Fruit fly (Drosophila melanogaster) whole organism, embryonic: Measurements from ENCODE around the gene CG34163.

Source experiments
- CG10274 ChIP-seq: fragments of 200-800 bp; sonication (Bioruptor generic); optimal IDR thresholded peaks from 3 replicates; lab custom pipeline; 2017; ENCODE audit warnings: missing biosample characterization, mild to moderate bottlenecking, missing genetic modification characterization
- CG10462 ChIP-seq: fragments of 200-800 bp; sonication (Bioruptor generic); optimal IDR thresholded peaks from 2 replicates; lab custom pipeline; 2016; ENCODE audit warnings: missing biosample characterization, missing genetic modification characterization
- CG11504 ChIP-seq: fragments of 200-800 bp; sonication (Bioruptor generic); optimal IDR thresholded peaks from 3 replicates; lab custom pipeline; 2019; ENCODE audit warnings: missing biosample characterization, mild to moderate bottlenecking, missing genetic modification characterization, moderate library complexity
- CG12104 ChIP-seq: fragments of 200-800 bp; sonication (Bioruptor generic); optimal IDR thresholded peaks from 3 replicates; lab custom pipeline; 2016; ENCODE audit warnings: missing biosample characterization, missing genetic modification characterization
- CG12744 ChIP-seq: fragments of 200-800 bp; sonication (Bioruptor generic); optimal IDR thresholded peaks from 2 replicates; lab custom pipeline; 2016; ENCODE audit warnings: missing biosample characterization, missing genetic modification characterization
- CG13296 ChIP-seq: fragments of 200-800 bp; sonication (Bioruptor generic); optimal IDR thresholded peaks from 3 replicates; lab custom pipeline; 2018; ENCODE audit warnings: missing biosample characterization, mild to moderate bottlenecking, missing genetic modification characterization
- CG14050 ChIP-seq: fragments of 200-800 bp; sonication (Bioruptor generic); IDR thresholded peaks from 3 replicates; pipeline ENCODE4 v1.3.6; 2022; ENCODE audit warnings: missing biosample characterization, missing genetic modification characterization
- CG17802 ChIP-seq: fragments of 200-800 bp; sonication (Bioruptor generic); optimal IDR thresholded peaks from 2 replicates; lab custom pipeline; 2018; ENCODE audit warnings: missing biosample characterization, mild to moderate bottlenecking, missing genetic modification characterization, moderate library complexity
- CG30403 ChIP-seq: fragments of 200-800 bp; sonication (Bioruptor generic); optimal IDR thresholded peaks from 3 replicates; lab custom pipeline; 2016; ENCODE audit warnings: missing biosample characterization, missing genetic modification characterization
- CG42726 ChIP-seq: fragments of 200-800 bp; sonication (Bioruptor generic); IDR thresholded peaks from 2 replicates; pipeline ENCODE4 v1.3.6; 2022; ENCODE audit warnings: missing biosample characterization, missing genetic modification characterization; ENCODE audit not compliant: partially characterized antibody
- CG4617 ChIP-seq: fragments of 200-800 bp; sonication (Bioruptor generic); optimal IDR thresholded peaks from 3 replicates; lab custom pipeline; 2016; ENCODE audit warnings: missing biosample characterization, missing genetic modification characterization, borderline replicate concordance
- CG8924 ChIP-seq: fragments of 200-800 bp; optimal IDR thresholded peaks from 3 replicates; lab custom pipeline; 2019; ENCODE audit warnings: missing biosample characterization, mild to moderate bottlenecking, missing genetic modification characterization, moderate library complexity
- CG9215 ChIP-seq: fragments of 200-800 bp; sonication (Bioruptor generic); IDR thresholded peaks from 2 replicates; pipeline ENCODE4 v1.3.6; 2022; ENCODE audit warnings: missing biosample characterization, missing genetic modification characterization
- CG9727 ChIP-seq: fragments of 200-800 bp; sonication (Bioruptor generic); optimal IDR thresholded peaks from 3 replicates; lab custom pipeline; 2017; ENCODE audit warnings: missing biosample characterization, mild to moderate bottlenecking, missing genetic modification characterization
- CTCF ChIP-seq: fragments of 200-800 bp; sonication (Bioruptor generic); optimal IDR thresholded peaks from 2 replicates; lab custom pipeline; 2017; ENCODE audit warnings: missing biosample characterization, mild to moderate bottlenecking, missing genetic modification characterization, moderate library complexity
- Dad ChIP-seq: fragments of 200-800 bp; sonication (Bioruptor generic); optimal IDR thresholded peaks from 3 replicates; lab custom pipeline; 2016; ENCODE audit warnings: missing biosample characterization, missing genetic modification characterization
- Elba2 ChIP-seq: fragments of 200-800 bp; sonication (Bioruptor generic); optimal IDR thresholded peaks from 3 replicates; lab custom pipeline; 2016; ENCODE audit warnings: missing biosample characterization, missing genetic modification characterization
- HHEX ChIP-seq: fragments of 200-800 bp; sonication (Bioruptor generic); optimal IDR thresholded peaks from 3 replicates; lab custom pipeline; 2017; ENCODE audit warnings: missing biosample characterization, mild to moderate bottlenecking, missing genetic modification characterization, missing genetic modification reagents
- HLH54F ChIP-seq: fragments of 200-800 bp; sonication (Bioruptor generic); optimal IDR thresholded peaks from 3 replicates; lab custom pipeline; 2016; ENCODE audit warnings: missing biosample characterization, missing genetic modification characterization
- Jarid2 ChIP-seq: fragments of 200-800 bp; sonication (Bioruptor generic); optimal IDR thresholded peaks from 3 replicates; lab custom pipeline; 2017; ENCODE audit warnings: mild to moderate bottlenecking, missing biosample characterization, missing genetic modification reagents, missing genetic modification characterization
- NK7.1 ChIP-seq: fragments of 200-800 bp; sonication (Bioruptor generic); optimal IDR thresholded peaks from 3 replicates; lab custom pipeline; 2016; ENCODE audit warnings: missing biosample characterization, missing genetic modification characterization
- NfI ChIP-seq: fragments of 200-800 bp; sonication (Bioruptor generic); optimal IDR thresholded peaks from 3 replicates; lab custom pipeline; 2018; ENCODE audit warnings: missing biosample characterization, mild to moderate bottlenecking, missing genetic modification characterization, moderate library complexity
- Ravus ChIP-seq: fragments of 200-800 bp; sonication (Bioruptor generic); IDR thresholded peaks from 2 replicates; pipeline ENCODE4 v1.3.6; 2022; ENCODE audit warnings: missing biosample characterization, missing genetic modification characterization
- Rfx ChIP-seq: fragments of 200-800 bp; sonication (Bioruptor generic); IDR thresholded peaks from 2 replicates; pipeline ENCODE4 v1.3.6; 2022; ENCODE audit warnings: missing biosample characterization, missing genetic modification characterization
- Scr ChIP-seq: fragments of 200-800 bp; sonication (Bioruptor generic); IDR thresholded peaks from 2 replicates; pipeline ENCODE4 v1.3.6; 2022; ENCODE audit warnings: missing biosample characterization, missing genetic modification characterization; ENCODE audit not compliant: partially characterized antibody
- Tbp ChIP-seq: fragments of >200 bp; optimal IDR thresholded peaks from 2 replicates; lab custom pipeline; 2018; ENCODE audit warnings: missing biosample characterization, missing genetic modification characterization
- Usf ChIP-seq: fragments of 200-800 bp; sonication (Bioruptor generic); optimal IDR thresholded peaks from 2 replicates; lab custom pipeline; 2017; ENCODE audit warnings: missing genotype, missing biosample characterization, missing genetic modification characterization
- Xbp1 ChIP-seq: fragments of 200-800 bp; sonication (Bioruptor generic); optimal IDR thresholded peaks from 3 replicates; lab custom pipeline; 2016; ENCODE audit warnings: missing biosample characterization, mild to moderate bottlenecking, missing genetic modification characterization
- ab ChIP-seq: fragments of 200-800 bp; sonication (Bioruptor generic); optimal IDR thresholded peaks from 2 replicates; lab custom pipeline; 2016; ENCODE audit warnings: missing biosample characterization, missing genetic modification characterization
- ase ChIP-seq: fragments of 200-800 bp; sonication (Bioruptor generic); IDR thresholded peaks from 3 replicates; pipeline ENCODE4 v1.3.6; 2022; ENCODE audit warnings: missing biosample characterization, missing genetic modification characterization
- dm ChIP-seq: fragments of 200-800 bp; sonication (Bioruptor generic); optimal IDR thresholded peaks from 3 replicates; lab custom pipeline; 2016; ENCODE audit warnings: missing biosample characterization, missing genetic modification characterization
- ems ChIP-seq: fragments of 200-800 bp; sonication (Bioruptor generic); optimal IDR thresholded peaks from 3 replicates; lab custom pipeline; 2016; ENCODE audit warnings: missing biosample characterization, missing genetic modification characterization
- gro ChIP-seq: fragments of 200-800 bp; sonication (Bioruptor generic); optimal IDR thresholded peaks from 2 replicates; lab custom pipeline; 2016; ENCODE audit warnings: missing biosample characterization, missing genetic modification characterization
- ham ChIP-seq: fragments of 200-800 bp; sonication (Bioruptor generic); IDR thresholded peaks from 2 replicates; pipeline ENCODE4 v1.3.6; 2022; ENCODE audit warnings: missing biosample characterization, missing genetic modification characterization
- jing ChIP-seq: fragments of 200-800 bp; sonication (Bioruptor generic); optimal IDR thresholded peaks from 2 replicates; lab custom pipeline; 2018; ENCODE audit warnings: missing biosample characterization, mild to moderate bottlenecking, missing genetic modification characterization
- kah ChIP-seq: fragments of 200-800 bp; sonication (Bioruptor generic); optimal IDR thresholded peaks from 2 replicates; lab custom pipeline; 2018; ENCODE audit warnings: missing biosample characterization, mild to moderate bottlenecking, missing genetic modification characterization
- kay ChIP-seq: fragments of 200-800 bp; sonication (Bioruptor generic); optimal IDR thresholded peaks from 2 replicates; lab custom pipeline; 2016; ENCODE audit warnings: missing biosample characterization, missing genetic modification characterization
- kni ChIP-seq: fragments of 200-800 bp; sonication (Bioruptor generic); optimal IDR thresholded peaks from 3 replicates; lab custom pipeline; 2017; ENCODE audit warnings: mild to moderate bottlenecking, missing biosample characterization, missing genetic modification reagents, missing genetic modification characterization
- lbe ChIP-seq: fragments of 200-800 bp; sonication (Bioruptor generic); optimal IDR thresholded peaks from 2 replicates; lab custom pipeline; 2016; ENCODE audit warnings: missing biosample characterization, mild to moderate bottlenecking, missing genetic modification characterization
- lola ChIP-seq, 3 experiments: fragments of >200 bp in 2 of 3; fragments of 200-800 bp in 1 of 3; sonication (Bioruptor generic) in 1 of 3; optimal IDR thresholded peaks; 2 replicates each; lab custom pipeline; 2017 to 2019; ENCODE audit warnings: missing biosample characterization in 3 of 3, missing genetic modification characterization in 3 of 3, mild to moderate bottlenecking in 1 of 3, moderate library complexity in 1 of 3
- nerfin-1 ChIP-seq: fragments of 200-800 bp; sonication (Bioruptor generic); optimal IDR thresholded peaks from 3 replicates; lab custom pipeline; 2019; ENCODE audit warnings: missing biosample characterization, mild to moderate bottlenecking, missing genetic modification characterization, moderate library complexity
- pan ChIP-seq, 4 experiments: fragments of >200 bp in 3 of 4; fragments of 200-800 bp in 1 of 4; sonication (Bioruptor generic) in 1 of 4; optimal IDR thresholded peaks in 3 of 4; IDR thresholded peaks in 1 of 4; 2 replicates each; pipeline versions ENCODE4 v1.3.6 to Lab custom; 2017 to 2022; ENCODE audit warnings: missing biosample characterization in 2 of 4, missing genetic modification characterization in 2 of 4, mixed read lengths in 1 of 4
- pho ChIP-seq: fragments of 200-800 bp; sonication (Bioruptor generic); optimal IDR thresholded peaks from 2 replicates; lab custom pipeline; 2016; ENCODE audit warnings: missing biosample characterization, missing genetic modification characterization
- pnt ChIP-seq: fragments of 200-800 bp; sonication (Bioruptor generic); optimal IDR thresholded peaks from 3 replicates; lab custom pipeline; 2016; ENCODE audit warnings: missing biosample characterization, missing genetic modification characterization
- psq ChIP-seq: fragments of 200-800 bp; sonication (Bioruptor generic); optimal IDR thresholded peaks from 2 replicates; lab custom pipeline; 2017; ENCODE audit warnings: missing biosample characterization, missing genetic modification characterization
- rib ChIP-seq: fragments of 200-800 bp; sonication (Bioruptor generic); IDR thresholded peaks from 2 replicates; pipeline ENCODE4 v1.3.6; 2022; ENCODE audit warnings: missing biosample characterization, missing genetic modification characterization
- sens-2 ChIP-seq: fragments of 200-800 bp; sonication (Bioruptor generic); IDR thresholded peaks from 2 replicates; pipeline ENCODE4 v1.3.6; 2022; ENCODE audit warnings: missing biosample characterization, missing genetic modification characterization
- tna ChIP-seq: fragments of 200-800 bp; sonication (Bioruptor generic); IDR thresholded peaks from 2 replicates; pipeline ENCODE4 v1.3.6; 2022; ENCODE audit warnings: missing biosample characterization, missing genetic modification characterization; ENCODE audit not compliant: partially characterized antibody
- twi ChIP-seq: fragments of 200-800 bp; optimal IDR thresholded peaks from 2 replicates; lab custom pipeline; 2019; ENCODE audit warnings: missing biosample characterization, mild to moderate bottlenecking, missing genetic modification characterization, moderate library complexity
- z ChIP-seq: fragments of 200-800 bp; sonication (Bioruptor generic); IDR thresholded peaks from 3 replicates; pipeline ENCODE4 v1.3.6; 2022; ENCODE audit warnings: missing biosample characterization, missing genetic modification characterization

The CG34163 gene

dm6 chr2L:12004211-12004979 is 16.3 kb downstream of the CG34163 start (continued):
- peak; percentile 88 for TF ChIP-seq kni
- no peak for TF ChIP-seq Elba2
- TF ChIP-seq pnt (GFP tag; lab: Kevin White, UChicago): peak; percentile 32
- no peak for TF ChIP-seq nerfin-1 (tag; lab: Kevin White, UChicago)
- peak; percentile 34 for TF ChIP-seq CG12744
- no peak for TF ChIP-seq Tbp (GFP tag; lab: Kevin White, UChicago)
- no peak for TF ChIP-seq dm (GFP tag; lab: Kevin White, UChicago)
- TF ChIP-seq Jarid2: peak; percentile 56
- no peak for TF ChIP-seq Usf
- TF ChIP-seq CG17802 (tag; lab: Kevin White, UChicago): peak; percentile 43
- TF ChIP-seq CG11504 (tag; lab: Kevin White, UChicago): peak; percentile 72
- peak; percentile 52 for TF ChIP-seq CG10274 (GFP tag; lab: Kevin White, UChicago)
- no peak for TF ChIP-seq CG9215 (GFP tag; lab: Robert Waterston, UW)
- peak; percentile 19 for TF ChIP-seq ems (GFP tag; lab: Kevin White, UChicago)
- peak; percentile 26 for TF ChIP-seq twi
- TF ChIP-seq lbe (GFP tag; lab: Kevin White, UChicago): no peak
- TF ChIP-seq ham (GFP tag; lab: Robert Waterston, UW): no peak
- no peak for TF ChIP-seq Scr (GFP tag; lab: Robert Waterston, UW)
- TF ChIP-seq HHEX: peak; percentile 79
- no peak for TF ChIP-seq CG30403 (GFP tag; lab: Kevin White, UChicago)
- no peak for TF ChIP-seq jing (GFP tag; lab: Kevin White, UChicago)
- TF ChIP-seq CG8924: peak; percentile 68
- TF ChIP-seq pan (optimal IDR thresholded peaks at IDR 0.05; lab: Kevin White, UChicago): no peak
- TF ChIP-seq pan (GFP tag; optimal IDR thresholded peaks at IDR 0.05 in 1 of 2, IDR thresholded peaks at IDR 0.05 in 1 of 2): no peak
- TF ChIP-seq CG4617: peak; percentile 5
- TF ChIP-seq ase (GFP tag; lab: Robert Waterston, UW): no peak
- peak; percentile 17 for TF ChIP-seq Xbp1
- TF ChIP-seq Dad (GFP tag; lab: Kevin White, UChicago): peak; percentile 11
- TF ChIP-seq kay (GFP tag; lab: Kevin White, UChicago): peak; percentile 20
- TF ChIP-seq HLH54F (GFP tag; lab: Kevin White, UChicago): no peak
- peak; percentile 26 for TF ChIP-seq kah
- TF ChIP-seq CG9727 (GFP tag; lab: Kevin White, UChicago): peak; percentile 70
- no peak for TF ChIP-seq sens-2 (GFP tag; lab: Robert Waterston, UW)
- no peak for TF ChIP-seq CTCF (GFP tag; lab: Kevin White, UChicago)
- peak; percentile 12 for TF ChIP-seq CG10462 (GFP tag; lab: Kevin White, UChicago)
- TF ChIP-seq z: no peak
- TF ChIP-seq pho: peak; percentile 28
- no peak for TF ChIP-seq NK7.1
- TF ChIP-seq Rfx (GFP tag; lab: Robert Waterston, UW): no peak
- TF ChIP-seq CG42726 (GFP tag; lab: Robert Waterston, UW): no peak
- TF ChIP-seq gro: peak; percentile 42
- peak; percentile 62 for TF ChIP-seq CG12104 (GFP tag; lab: Kevin White, UChicago)
- TF ChIP-seq lola (GFP tag; optimal IDR thresholded peaks at IDR 0.05; lab: Kevin White, UChicago): peak in 1 of 3 experiments; percentile 73
- TF ChIP-seq tna (GFP tag; lab: Robert Waterston, UW): no peak
- peak; percentile 9 for TF ChIP-seq psq (GFP tag; lab: Kevin White, UChicago)
- TF ChIP-seq NfI (GFP tag; lab: Kevin White, UChicago): peak; percentile 22
- TF ChIP-seq CG13296: peak; percentile 67
- no peak for TF ChIP-seq ab
- TF ChIP-seq CG14050 (GFP tag; lab: Robert Waterston, UW): no peak
- no peak for TF ChIP-seq rib
- no peak for TF ChIP-seq Ravus
